Fruit fly (Drosophila melanogaster): ENCODE data around the gene IntS11.

The IntS11 gene

dm6 chr3R:29763154-29763553, 18.0 kb downstream of the IntS11 start (continued):
- TF ChIP-seq CG14441 (GFP tag; IDR thresholded peaks at IDR 0.05) (0 out of 2 replicates have a peak, but pooled peaks have one; percentile 21), CG2116 (GFP tag; optimal IDR thresholded peaks at IDR 0.05) (no peak), mam (GFP tag; optimal IDR thresholded peaks at IDR 0.05) (peak; percentile 23), CG7372 (GFP tag; IDR thresholded peaks at IDR 0.05) (no peak), CG8944 (GFP tag; optimal IDR thresholded peaks at IDR 0.05) (peak; percentile 24), Side (GFP tag; optimal IDR thresholded peaks at IDR 0.05) (peak; percentile 22), Hey (tag; optimal IDR thresholded peaks at IDR 0.05) (no peak), CG2120 (GFP tag; optimal IDR thresholded peaks at IDR 0.05) (peak; percentile 2), Mrtf (GFP tag; IDR thresholded peaks at IDR 0.05) (0 out of 3 replicates have a peak, but pooled peaks have one; percentile 41), CG32772 (GFP tag; IDR thresholded peaks at IDR 0.05) (0 out of 2 replicates have a peak, but pooled peaks have one; percentile 20), gro (GFP tag; optimal IDR thresholded peaks at IDR 0.05) (no peak), BtbVII (GFP tag; optimal IDR thresholded peaks at IDR 0.05) (no peak), sima (GFP tag; optimal IDR thresholded peaks at IDR 0.05) (no peak), Vsx1 (GFP tag; optimal IDR thresholded peaks at IDR 0.05) (no peak), ranshi (GFP tag; IDR thresholded peaks at IDR 0.05) (peak; percentile 30; the same call in 1 of the 2 replicates), CG4820 (GFP tag; optimal IDR thresholded peaks at IDR 0.05) (peak; percentile 26), CG7271 (tag; optimal IDR thresholded peaks at IDR 0.05) (no peak), CG18476 (GFP tag; optimal IDR thresholded peaks at IDR 0.05) (no peak), fd64A (GFP tag; optimal IDR thresholded peaks at IDR 0.05) (no peak), wdn (GFP tag; IDR thresholded peaks at IDR 0.05) (no peak), CG7357 (GFP tag; IDR thresholded peaks at IDR 0.05) (no peak), dimm (GFP tag; IDR thresholded peaks at IDR 0.05) (no peak), onecut (GFP tag; IDR thresholded peaks at IDR 0.05) (no peak), CG12391 (tag; optimal IDR thresholded peaks at IDR 0.05) (peak; percentile 13), CG30431 (GFP tag; optimal IDR thresholded peaks at IDR 0.05) (peak; percentile 15), pnt (GFP tag; optimal IDR thresholded peaks at IDR 0.05) (no peak), kay (GFP tag; optimal IDR thresholded peaks at IDR 0.05) (peak; percentile 31), org-1 (GFP tag; optimal IDR thresholded peaks at IDR 0.05) (no peak), wor (GFP tag; IDR thresholded peaks at IDR 0.05) (no peak), Xrp1 (GFP tag; IDR thresholded peaks at IDR 0.05) (peak; percentile 60; the same call in 1 of the 2 replicates), Camta (GFP tag; optimal IDR thresholded peaks at IDR 0.05) (no peak), CG2678 (tag; optimal IDR thresholded peaks at IDR 0.05) (peak; percentile 25), CG12236 (GFP tag; optimal IDR thresholded peaks at IDR 0.05) (no peak), ken (GFP tag; IDR thresholded peaks at IDR 0.05) (no peak), lola (GFP tag; optimal IDR thresholded peaks at IDR 0.05) (no peak), sc (optimal IDR thresholded peaks at IDR 0.05) (no peak), sc (GFP tag; optimal IDR thresholded peaks at IDR 0.05) (peak; percentile 2), Sry-β (GFP tag; optimal IDR thresholded peaks at IDR 0.05) (no peak), CG2712 (tag; optimal IDR thresholded peaks at IDR 0.05) (peak; percentile 42), ATbp (GFP tag; optimal IDR thresholded peaks at IDR 0.05) (peak; percentile 15), Myb (GFP tag; optimal IDR thresholded peaks at IDR 0.05) (no peak), Ada2b (GFP tag; IDR thresholded peaks at IDR 0.05) (peak; percentile 53), bcd (GFP tag; optimal IDR thresholded peaks at IDR 0.05) (peak; percentile 20), CG8290 (GFP tag; optimal IDR thresholded peaks at IDR 0.05) (no peak), CG8290 (tag; optimal IDR thresholded peaks at IDR 0.05) (peak in 1 of 2 experiments; percentile 43), NfI (GFP tag; optimal IDR thresholded peaks at IDR 0.05) (peak; percentile 16), nau (GFP tag; optimal IDR thresholded peaks at IDR 0.05) (no peak), CG14710 (tag; optimal IDR thresholded peaks at IDR 0.05) (peak; percentile 23), zen (tag; optimal IDR thresholded peaks at IDR 0.05) (peak; percentile 20), Spps (tag; optimal IDR thresholded peaks at IDR 0.05) (no peak), lbe (GFP tag; optimal IDR thresholded peaks at IDR 0.05) (peak; percentile 98), Deaf1 (tag; optimal IDR thresholded peaks at IDR 0.05) (no peak)

Measured in whole organism, embryonic.